Fruit fly (Drosophila melanogaster) whole organism, embryonic: ENCODE data around the gene Nup37.

Experiments used
- Adf1 ChIP-seq: fragments of 200-800 bp; sonication (Bioruptor generic); IDR thresholded peaks from 2 replicates; pipeline ENCODE4 v1.3.6; 2022; ENCODE audit warnings: missing biosample characterization, missing genetic modification characterization
- Atf-2 ChIP-seq: fragments of 200-800 bp; sonication (Bioruptor generic); optimal IDR thresholded peaks from 2 replicates; lab custom pipeline; 2016; ENCODE audit warnings: missing biosample characterization, missing genetic modification characterization
- Atf6 ChIP-seq: fragments of 200-800 bp; sonication (Bioruptor generic); IDR thresholded peaks from 2 replicates; pipeline ENCODE4 v1.3.6; 2022; ENCODE audit warnings: missing biosample characterization, missing genetic modification characterization
- Awh ChIP-seq: fragments of 200-800 bp; sonication (Bioruptor generic); IDR thresholded peaks from 2 replicates; pipeline ENCODE4, ENCODE4 v1.3.6; 2022; ENCODE audit warnings: missing biosample characterization, missing genetic modification characterization
- Bgb ChIP-seq: fragments of 200-800 bp; sonication (Bioruptor generic); IDR thresholded peaks from 2 replicates; pipeline ENCODE4 v1.3.6; 2022; ENCODE audit warnings: missing biosample characterization, missing genetic modification characterization; ENCODE audit not compliant: partially characterized antibody
- CG10147 ChIP-seq: fragments of 200-800 bp; sonication (Bioruptor generic); optimal IDR thresholded peaks from 2 replicates; lab custom pipeline; 2019; ENCODE audit warnings: missing biosample characterization, mild to moderate bottlenecking, missing genetic modification characterization, moderate library complexity
- CG1233 ChIP-seq: fragments of 200-800 bp; sonication (Bioruptor generic); optimal IDR thresholded peaks from 4 replicates; lab custom pipeline; 2018; ENCODE audit warnings: missing biosample characterization, mild to moderate bottlenecking, missing genetic modification characterization
- CG12659 ChIP-seq: fragments of 200-800 bp; sonication (Bioruptor generic); optimal IDR thresholded peaks from 3 replicates; lab custom pipeline; 2017; ENCODE audit warnings: mild to moderate bottlenecking, missing biosample characterization, missing genetic modification reagents, missing genetic modification characterization
- CG13287 ChIP-seq: fragments of 200-800 bp; sonication (Bioruptor generic); IDR thresholded peaks from 2 replicates; pipeline ENCODE4 v1.3.6; 2022; ENCODE audit warnings: missing biosample characterization, missing genetic modification characterization; ENCODE audit not compliant: partially characterized antibody
- CG14014 ChIP-seq: fragments of 200-800 bp; sonication (Bioruptor generic); IDR thresholded peaks from 2 replicates; pipeline ENCODE4 v1.3.6; 2022; ENCODE audit warnings: missing biosample characterization, missing genetic modification characterization
- CG1529 ChIP-seq: fragments of 200-800 bp; sonication (Bioruptor generic); optimal IDR thresholded peaks from 3 replicates; lab custom pipeline; 2018; ENCODE audit warnings: missing biosample characterization, missing genetic modification characterization
- CG17802 ChIP-seq: fragments of 200-800 bp; sonication (Bioruptor generic); optimal IDR thresholded peaks from 2 replicates; lab custom pipeline; 2018; ENCODE audit warnings: missing biosample characterization, mild to moderate bottlenecking, missing genetic modification characterization, moderate library complexity
- CG2678 ChIP-seq: fragments of 200-800 bp; sonication (Bioruptor generic); optimal IDR thresholded peaks from 3 replicates; lab custom pipeline; 2019; ENCODE audit warnings: missing biosample characterization, mild to moderate bottlenecking, missing genetic modification characterization, moderate library complexity
- CG3407 ChIP-seq: fragments of 200-800 bp; sonication (Bioruptor generic); optimal IDR thresholded peaks from 2 replicates; lab custom pipeline; 2018; ENCODE audit warnings: missing biosample characterization, mild to moderate bottlenecking, missing genetic modification characterization
- CG4328 ChIP-seq: fragments of 200-800 bp; sonication (Bioruptor generic); optimal IDR thresholded peaks from 3 replicates; lab custom pipeline; 2017; ENCODE audit warnings: missing biosample characterization, missing genetic modification reagents, missing genetic modification characterization
- CG5245 ChIP-seq: fragments of 200-800 bp; sonication (Bioruptor generic); optimal IDR thresholded peaks from 3 replicates; lab custom pipeline; 2016; ENCODE audit warnings: missing biosample characterization, missing genetic modification characterization
- CG6813 ChIP-seq: fragments of 200-800 bp; sonication (Bioruptor generic); optimal IDR thresholded peaks from 2 replicates; lab custom pipeline; 2017; ENCODE audit warnings: missing biosample characterization, missing genetic modification characterization, mild to moderate bottlenecking, moderate library complexity, missing genetic modification reagents
- CG7786 ChIP-seq: fragments of 200-800 bp; sonication (Bioruptor generic); optimal IDR thresholded peaks from 2 replicates; lab custom pipeline; 2016; ENCODE audit warnings: missing biosample characterization, missing genetic modification characterization
- CG8281 ChIP-seq: fragments of 200-800 bp; sonication (Bioruptor generic); optimal IDR thresholded peaks from 2 replicates; lab custom pipeline; 2018; ENCODE audit warnings: missing biosample characterization, mild to moderate bottlenecking, missing genetic modification characterization, moderate library complexity
- CG8290 ChIP-seq, 3 experiments: fragments of 200-800 bp; sonication (Bioruptor generic); optimal IDR thresholded peaks; 2 replicates each; lab custom pipeline; 2016 to 2019; ENCODE audit warnings: missing biosample characterization in 3 of 3, missing genetic modification characterization in 3 of 3, mild to moderate bottlenecking in 2 of 3, moderate library complexity in 1 of 3
- Dbx ChIP-seq: fragments of 200-800 bp; sonication (Bioruptor generic); IDR thresholded peaks from 3 replicates; pipeline ENCODE4 v1.3.6; 2022; ENCODE audit warnings: missing biosample characterization, missing genetic modification characterization
- Dip3 ChIP-seq: fragments of 200-800 bp; sonication (Bioruptor generic); optimal IDR thresholded peaks from 3 replicates; lab custom pipeline; 2016; ENCODE audit warnings: missing biosample characterization, missing genetic modification characterization
- Dref ChIP-seq: fragments of 200-800 bp; sonication (Bioruptor generic); IDR thresholded peaks from 2 replicates; pipeline ENCODE4 v1.3.6; 2022; ENCODE audit warnings: missing biosample characterization, missing genetic modification characterization
- Elba2 ChIP-seq: fragments of 200-800 bp; sonication (Bioruptor generic); optimal IDR thresholded peaks from 3 replicates; lab custom pipeline; 2016; ENCODE audit warnings: missing biosample characterization, missing genetic modification characterization
- Hr51 ChIP-seq, 2 experiments: fragments of 200-800 bp; sonication (Bioruptor generic); optimal IDR thresholded peaks; 2 replicates in 1 of 2; 3 replicates in 1 of 2; lab custom pipeline; 2016 to 2018; ENCODE audit warnings: missing biosample characterization in 2 of 2, missing genetic modification characterization in 2 of 2, mild to moderate bottlenecking in 1 of 2, moderate library complexity in 1 of 2
- MBD-R2 ChIP-seq: fragments of 200-800 bp; sonication (Bioruptor generic); IDR thresholded peaks from 2 replicates; pipeline ENCODE4 v1.3.6; 2022; ENCODE audit warnings: missing biosample characterization, missing genetic modification characterization
- Med ChIP-seq: fragments of 200-800 bp; sonication (Bioruptor generic); peaks from one replicate; lab custom pipeline; 2016; ENCODE audit warnings: missing biosample characterization, missing genetic modification characterization, mild to moderate bottlenecking, inconsistent platforms, moderate library complexity
- Myb ChIP-seq: fragments of 200-800 bp; sonication (Bioruptor generic); optimal IDR thresholded peaks from 2 replicates; lab custom pipeline; 2016; ENCODE audit warnings: missing biosample characterization, missing genetic modification characterization
- Opbp ChIP-seq: fragments of 200-800 bp; sonication (Bioruptor generic); IDR thresholded peaks from 3 replicates; pipeline ENCODE4 v1.3.6; 2022; ENCODE audit warnings: missing biosample characterization, missing genetic modification characterization; ENCODE audit not compliant: partially characterized antibody
- Scr ChIP-seq: fragments of 200-800 bp; sonication (Bioruptor generic); IDR thresholded peaks from 2 replicates; pipeline ENCODE4 v1.3.6; 2022; ENCODE audit warnings: missing biosample characterization, missing genetic modification characterization; ENCODE audit not compliant: partially characterized antibody
- Sin3A ChIP-seq: fragments of >200 bp; optimal IDR thresholded peaks from 2 replicates; lab custom pipeline; 2018
- Vsx1 ChIP-seq: fragments of 200-800 bp; sonication (Bioruptor generic); optimal IDR thresholded peaks from 2 replicates; lab custom pipeline; 2017; ENCODE audit warnings: missing biosample characterization, mild to moderate bottlenecking, missing genetic modification characterization, missing genetic modification reagents
- ab ChIP-seq: fragments of 200-800 bp; sonication (Bioruptor generic); optimal IDR thresholded peaks from 2 replicates; lab custom pipeline; 2016; ENCODE audit warnings: missing biosample characterization, missing genetic modification characterization
- bowl ChIP-seq: fragments of 200-800 bp; sonication (Bioruptor generic); IDR thresholded peaks from 2 replicates; pipeline ENCODE4 v1.3.6; 2022; ENCODE audit warnings: missing biosample characterization, missing genetic modification characterization
- cwo ChIP-seq: fragments of 200-800 bp; sonication (Bioruptor generic); optimal IDR thresholded peaks from 3 replicates; lab custom pipeline; 2017; ENCODE audit warnings: missing biosample characterization, missing genetic modification characterization, mild to moderate bottlenecking, moderate library complexity, missing genetic modification reagents
- esg ChIP-seq: fragments of 200-800 bp; sonication (Bioruptor generic); conservative IDR thresholded peaks from 2 replicates; pipeline ENCODE4 v1.3.6; 2022; ENCODE audit warnings: missing biosample characterization, missing genetic modification characterization
- ftz-f1 ChIP-seq: fragments of 200-800 bp; sonication (Bioruptor generic); optimal IDR thresholded peaks from 2 replicates; lab custom pipeline; 2016; ENCODE audit warnings: missing biosample characterization, missing genetic modification characterization
- kay ChIP-seq: fragments of 200-800 bp; sonication (Bioruptor generic); optimal IDR thresholded peaks from 2 replicates; lab custom pipeline; 2016; ENCODE audit warnings: missing biosample characterization, missing genetic modification characterization
- lola ChIP-seq, 3 experiments: fragments of >200 bp in 2 of 3; fragments of 200-800 bp in 1 of 3; sonication (Bioruptor generic) in 1 of 3; optimal IDR thresholded peaks; 2 replicates each; lab custom pipeline; 2017 to 2019; ENCODE audit warnings: missing biosample characterization in 3 of 3, missing genetic modification characterization in 3 of 3, mild to moderate bottlenecking in 1 of 3, moderate library complexity in 1 of 3
- maf-S ChIP-seq: fragments of 200-800 bp; sonication (Bioruptor generic); optimal IDR thresholded peaks from 2 replicates; lab custom pipeline; 2016; ENCODE audit warnings: missing biosample characterization, missing genetic modification characterization
- mirr ChIP-seq: fragments of 200-800 bp; sonication (Bioruptor generic); optimal IDR thresholded peaks from 3 replicates; lab custom pipeline; 2018; ENCODE audit warnings: missing biosample characterization, mild to moderate bottlenecking, missing genetic modification characterization
- pum ChIP-seq: fragments of 200-800 bp; sonication (Bioruptor generic); optimal IDR thresholded peaks from 2 replicates; lab custom pipeline; 2016; ENCODE audit warnings: missing biosample characterization, missing genetic modification characterization
- pzg ChIP-seq: fragments of 200-800 bp; sonication (Bioruptor generic); optimal IDR thresholded peaks from 3 replicates; lab custom pipeline; 2018; ENCODE audit warnings: missing biosample characterization, mild to moderate bottlenecking, missing genetic modification characterization, moderate library complexity
- trem ChIP-seq: fragments of 200-800 bp; optimal IDR thresholded peaks from 3 replicates; lab custom pipeline; 2019; ENCODE audit warnings: missing biosample characterization, mild to moderate bottlenecking, missing genetic modification characterization, moderate library complexity

Gene Nup37

DNA sequence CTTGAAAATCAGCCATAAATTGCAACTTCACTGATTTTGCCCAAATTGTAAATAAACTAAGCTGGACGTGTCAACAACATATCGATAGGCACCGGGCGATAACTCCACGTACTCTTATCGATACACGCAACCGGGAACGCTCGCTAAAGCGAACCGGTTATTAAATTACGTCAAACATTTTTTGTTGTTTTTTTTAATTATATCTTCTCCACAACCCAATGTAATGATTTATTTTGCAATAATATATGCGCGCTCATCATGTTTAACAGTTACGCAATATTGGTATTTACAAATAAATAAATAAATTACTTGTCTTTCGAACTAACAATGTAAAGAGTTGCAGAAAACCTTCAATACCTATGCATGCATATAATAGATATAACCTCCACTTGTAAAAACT lies 32.3 kb upstream of the Nup37 start, which contains the start of gene Saysd1 (continued):
- TF ChIP-seq Adf1 (GFP tag; lab: Robert Waterston, UW) (no peak), ftz-f1 (GFP tag; lab: Kevin White, UChicago) (peak; percentile 33), Vsx1 (GFP tag; lab: Kevin White, UChicago) (peak; percentile 30), CG4328 (GFP tag; lab: Kevin White, UChicago) (no peak)

dm6 chr3R:25215997-25216396 lies 31.5 kb upstream of the Nup37 start, which contains the start of gene CG31106:
Gene CG31106 (plus strand): TSS chr3R:25216297.
- TF ChIP-seq Dref (GFP tag; lab: Robert Waterston, UW) (no peak), Med (GFP tag; lab: Kevin White, UChicago) (peak; percentile 22)

DNA sequence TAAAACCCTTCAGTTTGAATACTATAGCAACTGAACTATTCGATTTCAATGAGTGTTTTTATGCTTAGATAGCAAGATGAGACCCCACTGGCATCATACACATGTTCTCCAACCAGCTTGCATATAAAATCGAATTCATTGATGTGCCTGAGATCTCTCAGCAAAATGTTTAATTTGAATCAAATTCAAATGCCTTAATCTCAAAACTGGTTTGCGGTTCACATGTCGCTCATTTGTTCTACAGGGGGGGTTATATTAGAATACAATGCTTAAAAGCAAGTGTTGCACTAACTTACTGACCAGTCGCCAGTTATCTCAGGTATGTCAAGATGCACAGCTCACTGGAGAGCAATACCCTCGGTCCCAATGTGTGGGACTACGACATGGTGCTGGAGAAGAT lies 28.4 kb upstream of the Nup37 start, which contains the start of gene CG31103:
Gene CG31103, plus strand, starts transcription at position 301 of the 400 bp plus-strand sequence.
- no peak for TF ChIP-seq MBD-R2
- no peak for TF ChIP-seq pum (GFP tag; lab: Kevin White, UChicago)
- TF ChIP-seq CG10147 (GFP tag; lab: Kevin White, UChicago), result no peak
- no peak for TF ChIP-seq CG6813 (GFP tag; lab: Kevin White, UChicago)
- no peak for TF ChIP-seq Atf-2 (GFP tag; lab: Kevin White, UChicago)
- TF ChIP-seq CG5245 (GFP tag; lab: Kevin White, UChicago), result no peak
- no peak for TF ChIP-seq CG8290 (GFP tag; optimal IDR thresholded peaks at IDR 0.05; lab: Kevin White, UChicago)
- TF ChIP-seq CG8290 (tag; optimal IDR thresholded peaks at IDR 0.05; lab: Kevin White, UChicago), result no peak
- TF ChIP-seq bowl, result no peak
- no peak for TF ChIP-seq esg (GFP tag; lab: Robert Waterston, UW)
- no peak for TF ChIP-seq Opbp (GFP tag; lab: Robert Waterston, UW)
- no peak for TF ChIP-seq CG17802 (tag; lab: Kevin White, UChicago)
- no peak for TF ChIP-seq CG2678 (tag; lab: Kevin White, UChicago)
- no peak for TF ChIP-seq maf-S (GFP tag; lab: Kevin White, UChicago)
- TF ChIP-seq cwo (GFP tag; lab: Kevin White, UChicago), result no peak
- no peak for TF ChIP-seq CG3407
- TF ChIP-seq Dip3 (GFP tag; lab: Kevin White, UChicago), result no peak
- TF ChIP-seq Awh (GFP tag; lab: Robert Waterston, UW), result no peak
- TF ChIP-seq, all 482 proteins: peak for 0

DNA sequence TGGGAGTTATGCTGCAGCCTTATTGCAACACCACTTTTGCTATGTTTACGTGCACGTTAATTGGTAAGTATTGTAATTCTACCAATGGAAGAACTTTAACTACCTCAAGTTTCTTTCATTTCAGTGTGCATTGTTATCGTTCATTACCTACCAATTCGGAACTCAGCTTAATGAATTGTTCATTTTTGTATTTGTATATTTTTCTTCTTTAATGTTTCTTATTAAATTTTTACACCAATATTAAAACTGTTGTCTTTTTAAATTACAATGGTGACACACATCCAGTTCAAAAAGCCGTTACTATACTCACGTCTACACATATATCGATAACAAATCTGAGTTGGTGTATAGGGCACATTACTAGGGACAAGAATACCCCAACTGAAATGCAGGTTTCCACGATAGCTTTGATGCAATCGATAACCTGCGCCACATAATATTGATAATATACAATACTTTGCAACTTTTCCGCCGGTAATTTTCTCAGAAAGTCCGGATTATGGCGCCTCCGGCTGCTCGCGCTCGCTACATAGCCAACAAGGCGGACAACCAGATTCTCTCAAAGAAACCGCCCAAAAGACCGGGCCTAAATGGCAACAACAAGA lies 26.2 kb upstream of the Nup37 start, which contains the start of gene Alg9:
Gene Alg9, plus strand, starts transcription at position 387 of the 605 bp plus-strand sequence.
- no peak for TF ChIP-seq CG14014
- TF ChIP-seq trem (tag; lab: Kevin White, UChicago), result peak; percentile 58
- TF ChIP-seq Hr51 (GFP tag; optimal IDR thresholded peaks at IDR 0.05; lab: Kevin White, UChicago), result no peak
- TF ChIP-seq lola (GFP tag; optimal IDR thresholded peaks at IDR 0.05; lab: Kevin White, UChicago), result peak in 1 of 3 experiments; percentile 71
- no peak for TF ChIP-seq mirr (GFP tag; lab: Kevin White, UChicago)
- peak; percentile 93 for TF ChIP-seq Bgb
- no peak for TF ChIP-seq CG1529 (GFP tag; lab: Kevin White, UChicago)
- peak; percentile 31 for TF ChIP-seq CG12659 (GFP tag; lab: Kevin White, UChicago)
- no peak for TF ChIP-seq kay (GFP tag; lab: Kevin White, UChicago)
- no peak for TF ChIP-seq CG1233 (GFP tag; lab: Kevin White, UChicago)
- TF ChIP-seq Atf-2 (GFP tag; lab: Kevin White, UChicago), result no peak
- peak; percentile 88 for TF ChIP-seq Scr (GFP tag; lab: Robert Waterston, UW)
- no peak for TF ChIP-seq Dbx (GFP tag; lab: Robert Waterston, UW)
- no peak for TF ChIP-seq Elba2 (GFP tag; lab: Kevin White, UChicago)
- TF ChIP-seq Atf6 (GFP tag; lab: Robert Waterston, UW), result no peak
- TF ChIP-seq CG7786 (GFP tag; lab: Kevin White, UChicago), result no peak
- TF ChIP-seq Myb (GFP tag; lab: Kevin White, UChicago), result peak; percentile 98
- TF ChIP-seq pzg, result peak; percentile 79
- TF ChIP-seq CG8281 (tag; lab: Kevin White, UChicago), result no peak
- TF ChIP-seq Sin3A, result peak; percentile 56
- TF ChIP-seq CG13287, result peak; percentile 94
- no peak for TF ChIP-seq ab (GFP tag; lab: Kevin White, UChicago)
